Worm (Caenorhabditis elegans) whole organism, midembryonic: ENCODE results near the gene C01G5.9.

Experiments
- T22C8.4 ChIP-seq: fragments of 200-800 bp; sonication (Bioruptor generic); IDR thresholded peaks from 2 replicates; pipeline ENCODE4 v1.3.6; 2022; ENCODE audit warnings: missing genetic modification characterization, missing compliant biosample characterization
- cog-1 ChIP-seq: sonication (generic microtip); optimal IDR thresholded peaks from 2 replicates; lab custom pipeline; 2016; ENCODE audit warnings: missing genetic modification characterization, missing compliant biosample characterization
- flt-1 ChIP-seq: fragments of 200-800 bp; sonication (Bioruptor generic); IDR thresholded peaks from 2 replicates; pipeline ENCODE4 v1.3.6; 2022; ENCODE audit warnings: missing genetic modification characterization, missing compliant biosample characterization
- klf-2 ChIP-seq: fragments of 200-800 bp; sonication (Bioruptor generic); conservative IDR thresholded peaks from 2 replicates; pipeline ENCODE4 v1.3.6; 2022; ENCODE audit warnings: missing genetic modification reagents, missing genetic modification characterization, missing compliant biosample characterization
- med-1 ChIP-seq: sonication (generic microtip); optimal IDR thresholded peaks from 2 replicates; lab custom pipeline; 2017; ENCODE audit warnings: missing genetic modification characterization, mild to moderate bottlenecking, missing compliant biosample characterization, antibody characterized with exemption, missing genetic modification reagents; ENCODE audit not compliant: insufficient read depth
- ref-1 ChIP-seq: fragments of 200-800 bp; sonication (Bioruptor generic); conservative IDR thresholded peaks from 2 replicates; pipeline ENCODE4 v1.3.6; 2022; ENCODE audit warnings: missing genetic modification reagents, missing genetic modification characterization, missing compliant biosample characterization
- tab-1 ChIP-seq: fragments of 200-800 bp; sonication (Bioruptor generic); IDR thresholded peaks from 2 replicates; pipeline ENCODE4 v1.3.6; 2022; ENCODE audit warnings: missing genetic modification characterization, missing compliant biosample characterization
- ztf-23 ChIP-seq: fragments of 200-800 bp; sonication (Bioruptor generic); IDR thresholded peaks from 2 replicates; pipeline ENCODE4 v1.3.6; 2022; ENCODE audit warnings: missing genetic modification reagents, missing genetic modification characterization, missing compliant biosample characterization
- ztf-29 ChIP-seq: fragments of 200-800 bp; sonication (Bioruptor generic); IDR thresholded peaks from 2 replicates; pipeline ENCODE4 v1.3.6; 2022; ENCODE audit warnings: missing genetic modification reagents, missing genetic modification characterization, missing compliant biosample characterization

Gene C01G5.9

ce11 chrIV:6523773-6524172 is 4.1 kb downstream of the C01G5.9 start:
- TF ChIP-seq T22C8.4 (no peak), cog-1 (tag; lab: Kevin White, UChicago) (no peak), ref-1 (GFP tag; lab: Robert Waterston, UW) (no peak), med-1 (GFP tag; lab: Kevin White, UChicago) (no peak), ztf-29 (GFP tag; lab: Robert Waterston, UW) (no peak), tab-1 (GFP tag; lab: Robert Waterston, UW) (no peak), flt-1 (GFP tag; lab: Robert Waterston, UW) (no peak), klf-2 (GFP tag; lab: Robert Waterston, UW) (no peak)

DNA sequence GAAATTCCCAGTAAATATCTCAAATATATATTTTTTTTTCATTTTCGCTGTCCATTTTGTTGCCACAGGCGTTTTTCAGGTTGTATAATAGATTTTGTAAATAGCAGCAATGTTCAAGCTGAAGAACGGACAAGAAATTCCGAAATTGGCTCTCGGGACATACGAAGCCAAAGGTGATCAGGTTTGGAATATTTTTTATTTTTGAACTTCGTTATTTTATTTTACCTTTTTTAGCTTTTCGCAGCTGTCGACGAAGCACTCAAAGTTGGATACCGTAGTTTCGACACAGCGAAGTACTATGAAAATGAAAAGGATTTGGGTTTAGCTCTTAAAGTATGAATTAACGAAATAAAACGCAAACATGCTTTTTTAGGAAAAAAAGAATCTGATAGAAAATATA is 4.8 kb downstream of the C01G5.9 start, which contains the start of gene C01G5.5:
C01G5.5 (plus strand) TSS at position 80 of the 400 bp plus-strand sequence.
- TF ChIP-seq tab-1 (GFP tag; lab: Robert Waterston, UW) (no peak), flt-1 (GFP tag; lab: Robert Waterston, UW) (no peak), ref-1 (GFP tag; lab: Robert Waterston, UW) (no peak), med-1 (GFP tag; lab: Kevin White, UChicago) (no peak), cog-1 (tag; lab: Kevin White, UChicago) (no peak)

DNA sequence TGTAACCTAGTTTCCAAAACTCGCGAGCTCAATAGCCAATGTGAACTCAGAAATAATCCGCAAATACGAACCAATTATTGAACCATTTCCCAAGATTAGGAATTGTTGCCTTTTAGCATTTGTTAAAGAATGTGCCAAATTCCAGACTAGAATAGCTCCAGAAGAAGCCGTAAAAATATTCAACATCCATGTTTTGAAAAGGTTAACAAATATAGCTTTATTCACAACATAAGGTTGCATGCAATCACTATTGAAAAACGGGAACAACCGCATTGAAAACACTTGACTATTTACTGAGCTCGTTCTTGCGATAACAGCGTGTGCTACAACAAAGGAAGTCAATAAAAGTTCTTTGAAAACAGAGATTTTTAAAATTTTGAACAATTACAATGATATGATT is 6.8 kb downstream of the C01G5.9 start:
- TF ChIP-seq ref-1 (GFP tag; lab: Robert Waterston, UW) (no peak), flt-1 (GFP tag; lab: Robert Waterston, UW) (no peak), klf-2 (GFP tag; lab: Robert Waterston, UW) (no peak), cog-1 (tag; lab: Kevin White, UChicago) (no peak), ztf-23 (GFP tag; lab: Robert Waterston, UW) (no peak)

- no peak for TF ChIP-seq klf-2 (GFP tag; lab: Robert Waterston, UW)
Measured at ce11 chrIV:6528202-6528601, 8.5 kb downstream of the C01G5.9 start.

DNA sequence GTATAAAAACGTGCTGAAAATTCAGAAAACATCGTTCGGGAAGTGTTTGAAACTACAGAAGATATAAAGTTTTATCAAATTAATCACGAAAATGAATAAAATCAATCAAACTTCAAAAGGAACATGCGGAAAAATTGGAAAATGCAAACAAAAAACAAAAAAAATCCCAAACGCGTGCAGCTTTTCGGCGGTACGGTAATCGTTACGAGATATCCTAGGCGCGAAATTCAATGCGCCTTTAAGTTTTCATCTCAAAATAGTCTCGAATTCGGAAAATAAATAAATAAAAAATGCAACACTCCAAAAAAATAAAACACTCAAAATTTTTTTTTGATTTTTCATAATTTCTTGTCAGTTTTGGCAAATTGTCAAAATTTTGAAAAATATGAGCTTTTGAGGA is 10.1 kb downstream of the C01G5.9 start:
- no peak for TF ChIP-seq ztf-23 (GFP tag; lab: Robert Waterston, UW)
- TF ChIP-seq klf-2 (GFP tag; lab: Robert Waterston, UW), result no peak
- no peak for TF ChIP-seq flt-1 (GFP tag; lab: Robert Waterston, UW)
- TF ChIP-seq med-1 (GFP tag; lab: Kevin White, UChicago), result no peak
- TF ChIP-seq ztf-29 (GFP tag; lab: Robert Waterston, UW), result no peak
- TF ChIP-seq tab-1 (GFP tag; lab: Robert Waterston, UW), result no peak
- TF ChIP-seq T22C8.4, result no peak
- TF ChIP-seq ref-1 (GFP tag; lab: Robert Waterston, UW), result no peak

DNA sequence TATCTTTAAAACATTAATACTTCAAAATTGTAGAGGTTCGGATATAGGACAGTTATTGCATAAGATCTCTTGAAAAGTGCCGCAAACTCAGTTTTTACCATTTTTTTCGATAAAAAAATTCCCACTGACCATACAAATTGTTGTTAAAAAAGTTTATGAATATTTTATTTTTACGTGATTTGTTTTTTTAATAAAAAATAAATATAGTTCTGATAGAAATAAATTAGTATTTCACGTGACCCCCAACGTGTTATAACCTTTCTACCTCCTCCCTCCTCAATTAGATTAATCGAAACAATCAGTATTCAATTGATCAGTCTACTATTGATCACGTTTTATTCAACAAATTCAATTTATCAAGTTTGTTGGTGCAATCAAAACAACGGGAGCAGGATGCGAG is 11.8 kb downstream of the C01G5.9 start, which contains the start of gene C01G5.4:
C01G5.4 (plus strand) TSS at position 301 of the 400 bp plus-strand sequence.
- TF ChIP-seq ztf-29 (GFP tag; lab: Robert Waterston, UW) (no peak), med-1 (GFP tag; lab: Kevin White, UChicago) (no peak), ref-1 (GFP tag; lab: Robert Waterston, UW) (no peak), flt-1 (GFP tag; lab: Robert Waterston, UW) (no peak), klf-2 (GFP tag; lab: Robert Waterston, UW) (no peak), T22C8.4 (no peak), cog-1 (tag; lab: Kevin White, UChicago) (no peak), tab-1 (GFP tag; lab: Robert Waterston, UW) (no peak), ztf-23 (GFP tag; lab: Robert Waterston, UW) (no peak)

- TF ChIP-seq tab-1 (GFP tag; lab: Robert Waterston, UW) (no peak), med-1 (GFP tag; lab: Kevin White, UChicago) (no peak), ztf-29 (GFP tag; lab: Robert Waterston, UW) (no peak), ref-1 (GFP tag; lab: Robert Waterston, UW) (no peak), flt-1 (GFP tag; lab: Robert Waterston, UW) (no peak), T22C8.4 (no peak), cog-1 (tag; lab: Kevin White, UChicago) (no peak), ztf-23 (GFP tag; lab: Robert Waterston, UW) (no peak), klf-2 (GFP tag; lab: Robert Waterston, UW) (no peak)
Measured at ce11 chrIV:6535908-6536307, 16.2 kb downstream of the C01G5.9 start, which contains the start of gene C01G5.3. Gene C01G5.3 (plus strand): TSS chrIV:6536208.

DNA sequence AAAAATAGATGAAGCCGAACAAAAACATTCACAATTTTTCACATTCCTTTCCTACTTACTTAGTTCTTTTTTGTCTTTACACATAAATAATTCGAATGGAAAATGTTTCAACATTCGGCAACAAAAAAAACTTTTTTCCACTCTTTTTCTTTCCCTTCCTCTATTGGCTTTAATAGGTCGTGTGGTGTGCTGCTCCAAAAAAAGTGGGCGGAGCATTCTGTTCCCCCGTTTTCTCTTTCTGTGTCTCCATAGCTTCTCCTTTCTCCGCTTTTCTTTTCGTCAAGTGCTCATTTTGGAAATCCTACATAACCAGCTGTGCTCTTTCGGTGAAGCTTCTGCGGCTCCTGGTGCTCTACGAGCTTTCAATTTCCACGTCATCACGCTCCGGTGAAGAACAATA is 21.7 kb downstream of the C01G5.9 start, which contains the start of gene C01G5.25:
C01G5.25 (plus strand) TSS at position 250 of the 400 bp plus-strand sequence.
- no peak for TF ChIP-seq T22C8.4
- TF ChIP-seq flt-1 (GFP tag; lab: Robert Waterston, UW), result no peak
- TF ChIP-seq med-1 (GFP tag; lab: Kevin White, UChicago), result no peak
- TF ChIP-seq ztf-23 (GFP tag; lab: Robert Waterston, UW), result no peak
- TF ChIP-seq ref-1 (GFP tag; lab: Robert Waterston, UW), result no peak
- TF ChIP-seq klf-2 (GFP tag; lab: Robert Waterston, UW), result no peak
- no peak for TF ChIP-seq tab-1 (GFP tag; lab: Robert Waterston, UW)

DNA sequence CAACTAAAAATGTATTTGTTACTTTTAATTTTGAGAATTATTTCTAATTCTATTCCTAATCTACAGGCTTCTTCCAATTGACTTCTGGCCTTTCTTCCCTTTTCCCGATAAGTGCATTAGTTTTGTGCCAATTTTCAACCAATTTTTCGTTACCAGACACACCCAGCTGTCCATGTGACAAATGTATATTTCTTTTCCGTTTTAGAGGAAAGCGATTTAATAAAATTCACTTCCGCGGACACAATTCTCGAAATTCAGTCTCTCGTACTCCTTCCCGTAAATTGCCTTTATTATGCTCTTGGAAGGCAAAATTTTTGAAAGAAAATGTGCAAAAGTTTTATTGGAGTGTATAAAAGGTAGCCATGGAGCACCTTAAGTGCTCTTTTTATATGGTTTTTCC is 23.3 kb downstream of the C01G5.9 start:
- TF ChIP-seq cog-1 (tag; lab: Kevin White, UChicago) (no peak), ref-1 (GFP tag; lab: Robert Waterston, UW) (no peak), flt-1 (GFP tag; lab: Robert Waterston, UW) (no peak), med-1 (GFP tag; lab: Kevin White, UChicago) (no peak), T22C8.4 (no peak), tab-1 (GFP tag; lab: Robert Waterston, UW) (no peak), ztf-23 (GFP tag; lab: Robert Waterston, UW) (no peak), ztf-29 (GFP tag; lab: Robert Waterston, UW) (no peak), klf-2 (GFP tag; lab: Robert Waterston, UW) (no peak)

DNA sequence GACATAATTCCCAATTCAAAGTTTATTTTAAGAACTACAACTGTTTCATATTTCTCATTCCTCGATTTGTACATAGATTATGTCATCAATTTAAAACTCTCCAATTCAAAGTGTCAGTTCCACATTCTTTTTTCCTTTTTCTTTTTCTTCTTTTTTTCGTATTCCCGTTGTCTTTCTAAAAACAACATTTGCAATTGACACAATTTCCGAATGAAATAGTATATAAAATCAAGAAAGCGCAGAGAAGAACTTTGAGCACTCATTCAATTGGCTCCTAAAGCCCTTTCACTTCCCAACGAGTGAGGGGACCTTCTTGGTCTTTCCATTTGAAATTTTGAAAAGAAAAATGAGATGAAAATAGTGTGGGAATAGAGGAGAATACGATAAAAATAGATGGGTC is 27.7 kb downstream of the C01G5.9 start:
- TF ChIP-seq flt-1 (GFP tag; lab: Robert Waterston, UW), result no peak
- no peak for TF ChIP-seq T22C8.4
- no peak for TF ChIP-seq klf-2 (GFP tag; lab: Robert Waterston, UW)
- no peak for TF ChIP-seq ztf-29 (GFP tag; lab: Robert Waterston, UW)
- TF ChIP-seq tab-1 (GFP tag; lab: Robert Waterston, UW), result no peak
- TF ChIP-seq ref-1 (GFP tag; lab: Robert Waterston, UW), result no peak
- no peak for TF ChIP-seq med-1 (GFP tag; lab: Kevin White, UChicago)
- TF ChIP-seq cog-1 (tag; lab: Kevin White, UChicago), result no peak
